Fruit fly (Drosophila melanogaster): Measurements from ENCODE around the gene Rtnl1.

Gene Rtnl1

dm6 chr2L:5027321-5028069 lies 18.0 kb upstream of the Rtnl1 start:
- TF ChIP-seq psq (optimal IDR thresholded peaks at IDR 0.05) (no peak), usp (GFP tag; optimal IDR thresholded peaks at IDR 0.05) (no peak), Dll (optimal IDR thresholded peaks at IDR 0.05) (no peak), EcR (GFP tag; optimal IDR thresholded peaks at IDR 0.05) (no peak), pan (optimal IDR thresholded peaks at IDR 0.05) (no peak), CG8478 (optimal IDR thresholded peaks at IDR 0.05) (no peak)

dm6 chr2L:5025557-5025956 lies 16.0 kb upstream of the Rtnl1 start:
- TF ChIP-seq Dll (optimal IDR thresholded peaks at IDR 0.05) (no peak), usp (GFP tag; optimal IDR thresholded peaks at IDR 0.05) (no peak), pan (optimal IDR thresholded peaks at IDR 0.05) (no peak), CG8478 (optimal IDR thresholded peaks at IDR 0.05) (no peak), EcR (GFP tag; optimal IDR thresholded peaks at IDR 0.05) (no peak), psq (optimal IDR thresholded peaks at IDR 0.05) (no peak)

dm6 chr2L:5022602-5023001 lies 13.1 kb upstream of the Rtnl1 start:
- TF ChIP-seq pan (optimal IDR thresholded peaks at IDR 0.05): no peak
- TF ChIP-seq Dll (optimal IDR thresholded peaks at IDR 0.05): no peak
- TF ChIP-seq usp (GFP tag; optimal IDR thresholded peaks at IDR 0.05): no peak
- no peak for TF ChIP-seq psq (optimal IDR thresholded peaks at IDR 0.05)
- no peak for TF ChIP-seq CG8478 (optimal IDR thresholded peaks at IDR 0.05)
- no peak for TF ChIP-seq EcR (GFP tag; optimal IDR thresholded peaks at IDR 0.05)

- TF ChIP-seq pan (optimal IDR thresholded peaks at IDR 0.05) (no peak), CG8478 (optimal IDR thresholded peaks at IDR 0.05) (no peak), psq (optimal IDR thresholded peaks at IDR 0.05) (no peak)
Measured at dm6 chr2L:5020479-5020878, 11.0 kb upstream of the Rtnl1 start.

dm6 chr2L:5010784-5011260 lies 1.3 kb upstream of the Rtnl1 start, which contains the start of the genes CG31917, Tfb5 and SelT:
TSS of gene CG31917 (minus strand) at chr2L:5010834.
TSS of gene Tfb5 (minus strand) at chr2L:5010834.
TSS of gene SelT (plus strand) at chr2L:5010922.
- TF ChIP-seq pan (optimal IDR thresholded peaks at IDR 0.05) (no peak), Dll (optimal IDR thresholded peaks at IDR 0.05) (no peak), psq (optimal IDR thresholded peaks at IDR 0.05) (no peak), EcR (GFP tag; optimal IDR thresholded peaks at IDR 0.05) (no peak), usp (GFP tag; optimal IDR thresholded peaks at IDR 0.05) (no peak), CG8478 (optimal IDR thresholded peaks at IDR 0.05) (no peak)

dm6 chr2L:5007256-5007655 lies 2.3 kb downstream of the Rtnl1 start:
- TF ChIP-seq CG8478 (optimal IDR thresholded peaks at IDR 0.05): no peak
- no peak for TF ChIP-seq psq (optimal IDR thresholded peaks at IDR 0.05)
- TF ChIP-seq Dll (optimal IDR thresholded peaks at IDR 0.05): no peak
- no peak for TF ChIP-seq EcR (GFP tag; optimal IDR thresholded peaks at IDR 0.05)
- TF ChIP-seq usp (GFP tag; optimal IDR thresholded peaks at IDR 0.05): no peak
- no peak for TF ChIP-seq pan (optimal IDR thresholded peaks at IDR 0.05)

dm6 chr2L:5006323-5006722 lies 3.2 kb downstream of the Rtnl1 start:
- TF ChIP-seq pan (optimal IDR thresholded peaks at IDR 0.05) (no peak), EcR (GFP tag; optimal IDR thresholded peaks at IDR 0.05) (no peak), CG8478 (optimal IDR thresholded peaks at IDR 0.05) (no peak)

dm6 chr2L:5005464-5005764 lies 4.1 kb downstream of the Rtnl1 start:
- TF ChIP-seq psq (optimal IDR thresholded peaks at IDR 0.05): no peak
- TF ChIP-seq EcR (GFP tag; optimal IDR thresholded peaks at IDR 0.05): no peak
- TF ChIP-seq usp (GFP tag; optimal IDR thresholded peaks at IDR 0.05): no peak
- no peak for TF ChIP-seq Dll (optimal IDR thresholded peaks at IDR 0.05)
- TF ChIP-seq CG8478 (optimal IDR thresholded peaks at IDR 0.05): no peak
- TF ChIP-seq pan (optimal IDR thresholded peaks at IDR 0.05): no peak

- TF ChIP-seq pan (optimal IDR thresholded peaks at IDR 0.05) (peak; percentile 65), CG8478 (optimal IDR thresholded peaks at IDR 0.05) (no peak), EcR (GFP tag; optimal IDR thresholded peaks at IDR 0.05) (no peak)
Measured at dm6 chr2L:5004677-5005463, 4.7 kb downstream of the Rtnl1 start.

- TF ChIP-seq CG8478 (optimal IDR thresholded peaks at IDR 0.05): no peak
- TF ChIP-seq pan (optimal IDR thresholded peaks at IDR 0.05): no peak
- TF ChIP-seq usp (GFP tag; optimal IDR thresholded peaks at IDR 0.05): no peak
- TF ChIP-seq Dll (optimal IDR thresholded peaks at IDR 0.05): no peak
- TF ChIP-seq EcR (GFP tag; optimal IDR thresholded peaks at IDR 0.05): no peak
- no peak for TF ChIP-seq psq (optimal IDR thresholded peaks at IDR 0.05)
Measured at dm6 chr2L:5003670-5004453, 5.7 kb downstream of the Rtnl1 start.

dm6 chr2L:5002711-5003402 lies 6.7 kb downstream of the Rtnl1 start:
- no peak for TF ChIP-seq Dll (optimal IDR thresholded peaks at IDR 0.05)
- peak in 1 of 2 experiments; percentile 32 for TF ChIP-seq EcR (GFP tag; optimal IDR thresholded peaks at IDR 0.05)
